Worm (Caenorhabditis elegans): ENCODE results near the gene R04A9.7.

- TF ChIP-seq nhr-6 (tag; optimal IDR thresholded peaks at IDR 0.05) = no peak
- TF ChIP-seq hlh-11 (tag; optimal IDR thresholded peaks at IDR 0.05) = peak; percentile 22
- no peak for TF ChIP-seq D1046.2 (GFP tag; IDR thresholded peaks at IDR 0.05)
Measured at ce11 chrX:438396-438795, 43.7 kb upstream of the R04A9.7 start.
